Worm (Caenorhabditis elegans) whole organism, early embryonic: ENCODE data around the gene Y14H12B.2.

ENCODE experiments used
- F13C5.2 ChIP-seq: sonication (generic microtip); optimal IDR thresholded peaks from 2 replicates; lab custom pipeline; 2017; ENCODE audit warnings: mild to moderate bottlenecking, missing genetic modification characterization, inconsistent platforms, missing compliant biosample characterization
- ama-1 ChIP-seq: fragments of 150-350 bp; optimal IDR thresholded peaks from 2 replicates; lab custom pipeline; 2014
- ceh-13 ChIP-seq: fragments of 200-800 bp; sonication (Bioruptor generic); optimal IDR thresholded peaks from 2 replicates; lab custom pipeline; 2018; ENCODE audit warnings: mild to moderate bottlenecking, missing genetic modification characterization, missing compliant biosample characterization
- flt-1 ChIP-seq: fragments of 200-800 bp; sonication (Bioruptor generic); IDR thresholded peaks from 2 replicates; pipeline ENCODE4 v1.3.6; 2022; ENCODE audit warnings: missing genetic modification characterization, missing compliant biosample characterization
- hnd-1 ChIP-seq: sonication (generic microtip); optimal IDR thresholded peaks from 2 replicates; lab custom pipeline; 2016; ENCODE audit warnings: missing genetic modification characterization, missing compliant biosample characterization
- pes-1 ChIP-seq: fragments of 200-800 bp; sonication (Bioruptor generic); IDR thresholded peaks from 2 replicates; pipeline ENCODE4 v1.3.6; 2022; ENCODE audit warnings: missing genetic modification reagents, missing genetic modification characterization, missing compliant biosample characterization

- TF ChIP-seq ama-1 (lab: Kevin White, UChicago) (no peak), pes-1 (GFP tag; lab: Robert Waterston, UW) (no peak), F13C5.2 (tag; lab: Kevin White, UChicago) (no peak), ceh-13 (no peak), flt-1 (GFP tag; lab: Robert Waterston, UW) (no peak), hnd-1 (no peak)
These were observed 39.6 kb downstream of the Y14H12B.2 start for ce11 chrII:3893911-3894310.
